Worm (Caenorhabditis elegans): Measurements from ENCODE around the gene hlh-12.

The hlh-12 gene

DNA sequence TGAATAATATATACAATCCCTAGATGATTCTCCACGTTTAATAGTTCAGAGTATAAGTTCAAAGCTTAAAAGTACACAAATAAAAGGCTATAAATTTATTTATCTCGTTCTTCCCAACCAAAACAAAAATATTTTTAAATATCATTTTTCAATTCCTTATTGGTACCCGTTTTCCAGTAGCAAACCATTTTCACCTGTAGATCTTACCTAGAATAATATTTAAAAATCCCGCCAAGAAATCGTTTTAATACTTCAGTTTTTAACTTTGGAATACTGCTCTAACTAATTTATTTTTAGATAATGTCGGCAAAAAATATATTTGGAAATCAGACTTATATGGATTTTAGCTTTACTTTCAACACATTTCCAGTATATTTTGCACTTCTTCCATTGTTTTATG is 13.0 kb upstream of the hlh-12 start, which contains the start of gene sru-7:
sru-7 (plus strand) TSS at position 301 of the 400 bp plus-strand sequence.
- TF ChIP-seq sem-2 (GFP tag; optimal IDR thresholded peaks at IDR 0.05) (no peak), blmp-1 (tag; optimal IDR thresholded peaks at IDR 0.05) (no peak), mab-5 (tag; optimal IDR thresholded peaks at IDR 0.05) (no peak), sptf-1 (tag; optimal IDR thresholded peaks at IDR 0.05) (no peak), zip-8 (tag; optimal IDR thresholded peaks at IDR 0.05) (no peak), drap-1 (GFP tag; optimal IDR thresholded peaks at IDR 0.05) (no peak), lin-13 (tag; optimal IDR thresholded peaks at IDR 0.05) (no peak), ceh-39 (tag; optimal IDR thresholded peaks at IDR 0.05) (no peak), M03D4.4 (tag; optimal IDR thresholded peaks at IDR 0.05) (no peak), elt-1 (tag; optimal IDR thresholded peaks at IDR 0.05; ENCODE audit: borderline replicate concordance, insufficient read depth) (no peak), tbx-8 (GFP tag; optimal IDR thresholded peaks at IDR 0.05) (no peak), nhr-28 (tag; optimal IDR thresholded peaks at IDR 0.05) (no peak), unc-39 (tag; optimal IDR thresholded peaks at IDR 0.05) (no peak), mls-2 (tag; optimal IDR thresholded peaks at IDR 0.05) (no peak), unc-62 (GFP tag; optimal IDR thresholded peaks at IDR 0.05) (no peak), snpc-4 (tag; optimal IDR thresholded peaks at IDR 0.05) (no peak), cnd-1 (tag; optimal IDR thresholded peaks at IDR 0.05) (no peak)

ce11 chrIV:8489915-8490314 is 10.7 kb upstream of the hlh-12 start, which contains the start of gene srlf-2:
Gene srlf-2, plus strand, starts transcription at chrIV:8490215.
- TF ChIP-seq lin-32 (GFP tag; optimal IDR thresholded peaks at IDR 0.05): no peak
- TF ChIP-seq hlh-1 (tag; optimal IDR thresholded peaks at IDR 0.05): no peak
- no peak for TF ChIP-seq bed-3 (GFP tag; optimal IDR thresholded peaks at IDR 0.05)
- no peak for TF ChIP-seq ceh-83 (GFP tag; optimal IDR thresholded peaks at IDR 0.05)
- no peak for TF ChIP-seq ztf-11 (tag; optimal IDR thresholded peaks at IDR 0.05)
- TF ChIP-seq nhr-28 (tag; optimal IDR thresholded peaks at IDR 0.05): no peak
- no peak for TF ChIP-seq unc-120 (tag; optimal IDR thresholded peaks at IDR 0.05; ENCODE audit: poor library complexity, severe bottlenecking)
- no peak for TF ChIP-seq unc-62 (GFP tag; optimal IDR thresholded peaks at IDR 0.05)
- TF ChIP-seq blmp-1 (tag; optimal IDR thresholded peaks at IDR 0.05): no peak
- TF ChIP-seq mep-1 (tag; optimal IDR thresholded peaks at IDR 0.05): no peak
- TF ChIP-seq ham-2 (GFP tag; optimal IDR thresholded peaks at IDR 0.05): no peak
- no peak for TF ChIP-seq cnd-1 (tag; optimal IDR thresholded peaks at IDR 0.05)
- TF ChIP-seq nhr-2 (tag; optimal IDR thresholded peaks at IDR 0.05): no peak
- TF ChIP-seq nhr-76 (tag; optimal IDR thresholded peaks at IDR 0.05): no peak
- no peak for TF ChIP-seq lsy-2 (tag; optimal IDR thresholded peaks at IDR 0.05)
- TF ChIP-seq flh-1 (GFP tag; optimal IDR thresholded peaks at IDR 0.05): no peak
- TF ChIP-seq pha-4 (tag; optimal IDR thresholded peaks at IDR 0.05): no peak
- no peak for TF ChIP-seq unc-39 (tag; optimal IDR thresholded peaks at IDR 0.05)
- TF ChIP-seq ceh-43 (GFP tag; optimal IDR thresholded peaks at IDR 0.05): no peak
- no peak for TF ChIP-seq nhr-237 (tag; optimal IDR thresholded peaks at IDR 0.05)

ce11 chrIV:8488043-8488442 is 8.8 kb upstream of the hlh-12 start:
- TF ChIP-seq ceh-83 (GFP tag; optimal IDR thresholded peaks at IDR 0.05): no peak

- TF ChIP-seq ceh-39 (tag; optimal IDR thresholded peaks at IDR 0.05) (no peak), mab-5 (tag; optimal IDR thresholded peaks at IDR 0.05) (no peak), snpc-4 (tag; optimal IDR thresholded peaks at IDR 0.05) (no peak), unc-62 (GFP tag; optimal IDR thresholded peaks at IDR 0.05) (no peak), lin-32 (GFP tag; optimal IDR thresholded peaks at IDR 0.05) (no peak), elt-3 (tag; optimal IDR thresholded peaks at IDR 0.05) (no peak), unc-39 (tag; optimal IDR thresholded peaks at IDR 0.05) (no peak), unc-120 (tag; optimal IDR thresholded peaks at IDR 0.05; ENCODE audit: poor library complexity, severe bottlenecking) (no peak), bed-3 (GFP tag; optimal IDR thresholded peaks at IDR 0.05) (no peak), nhr-12 (tag; optimal IDR thresholded peaks at IDR 0.05) (no peak), elt-1 (tag; optimal IDR thresholded peaks at IDR 0.05; ENCODE audit: borderline replicate concordance, insufficient read depth) (no peak)
Observed at ce11 chrIV:8487183-8487582, 7.9 kb upstream of the hlh-12 start, which contains the start of gene srlf-3. Gene srlf-3, plus strand, starts transcription at chrIV:8487483.
